Fruit fly (Drosophila melanogaster) whole organism, embryonic: Measurements from ENCODE around the gene kis.

Source experiments
- Ada2b ChIP-seq: fragments of 200-800 bp; sonication (Bioruptor generic); IDR thresholded peaks from 2 replicates; pipeline ENCODE4 v1.3.6; 2022; ENCODE audit warnings: missing biosample characterization, missing genetic modification characterization
- Awh ChIP-seq: fragments of 200-800 bp; sonication (Bioruptor generic); IDR thresholded peaks from 2 replicates; pipeline ENCODE4, ENCODE4 v1.3.6; 2022; ENCODE audit warnings: missing biosample characterization, missing genetic modification characterization
- CG10431 ChIP-seq: fragments of 200-800 bp; sonication (Bioruptor generic); optimal IDR thresholded peaks from 3 replicates; lab custom pipeline; 2018; ENCODE audit warnings: missing biosample characterization, mild to moderate bottlenecking, missing genetic modification characterization
- CG11695 ChIP-seq: fragments of 200-800 bp; sonication (Bioruptor generic); IDR thresholded peaks from 3 replicates; pipeline ENCODE4 v1.3.6; 2022; ENCODE audit warnings: missing biosample characterization, missing genetic modification characterization
- CG13287 ChIP-seq: fragments of 200-800 bp; sonication (Bioruptor generic); IDR thresholded peaks from 2 replicates; pipeline ENCODE4 v1.3.6; 2022; ENCODE audit warnings: missing biosample characterization, missing genetic modification characterization; ENCODE audit not compliant: partially characterized antibody
- CG15011 ChIP-seq: fragments of 200-800 bp; sonication (Bioruptor generic); optimal IDR thresholded peaks from 3 replicates; lab custom pipeline; 2018; ENCODE audit warnings: missing biosample characterization, mild to moderate bottlenecking, missing genetic modification characterization
- CG15696 ChIP-seq: fragments of 200-800 bp; sonication (Bioruptor generic); optimal IDR thresholded peaks from 2 replicates; lab custom pipeline; 2019; ENCODE audit warnings: missing biosample characterization, mild to moderate bottlenecking, missing genetic modification characterization, moderate library complexity
- CG16863 ChIP-seq: fragments of 200-800 bp; sonication (Bioruptor generic); optimal IDR thresholded peaks from 3 replicates; lab custom pipeline; 2016; ENCODE audit warnings: missing biosample characterization, missing genetic modification characterization
- CG17186 ChIP-seq: fragments of 200-800 bp; sonication (Bioruptor generic); optimal IDR thresholded peaks from 3 replicates; lab custom pipeline; 2017; ENCODE audit warnings: missing biosample characterization, missing genetic modification reagents, missing genetic modification characterization
- CG17385 ChIP-seq: fragments of 200-800 bp; sonication (Bioruptor generic); optimal IDR thresholded peaks from 3 replicates; lab custom pipeline; 2018; ENCODE audit warnings: missing biosample characterization, mild to moderate bottlenecking, missing genetic modification characterization
- CG2129 ChIP-seq: fragments of 200-800 bp; sonication (Bioruptor generic); IDR thresholded peaks from 2 replicates; pipeline ENCODE4 v1.3.6; 2022; ENCODE audit warnings: missing biosample characterization, missing genetic modification characterization; ENCODE audit not compliant: partially characterized antibody
- CG34224 ChIP-seq: fragments of 200-800 bp; sonication (Bioruptor generic); IDR thresholded peaks from 3 replicates; pipeline ENCODE4 v1.3.6; 2022; ENCODE audit warnings: missing biosample characterization, missing genetic modification characterization; ENCODE audit not compliant: partially characterized antibody
- CG3838 ChIP-seq: fragments of 200-800 bp; sonication (Bioruptor generic); optimal IDR thresholded peaks from 3 replicates; lab custom pipeline; 2016; ENCODE audit warnings: missing biosample characterization, missing genetic modification characterization
- CG3995 ChIP-seq: fragments of 200-800 bp; sonication (Bioruptor generic); optimal IDR thresholded peaks from 3 replicates; lab custom pipeline; 2016; ENCODE audit warnings: missing biosample characterization, missing genetic modification characterization
- CG4282 ChIP-seq: fragments of 200-800 bp; sonication (Bioruptor generic); optimal IDR thresholded peaks from 2 replicates; lab custom pipeline; 2016; ENCODE audit warnings: missing biosample characterization, missing genetic modification characterization
- CG4360 ChIP-seq: fragments of 200-800 bp; sonication (Bioruptor generic); IDR thresholded peaks from 2 replicates; pipeline ENCODE4 v1.3.6; 2022; ENCODE audit warnings: missing biosample characterization, missing genetic modification characterization
- CG4404 ChIP-seq: fragments of 200-800 bp; sonication (Bioruptor generic); IDR thresholded peaks from 2 replicates; pipeline ENCODE4 v1.3.6; 2022; ENCODE audit warnings: missing biosample characterization, missing genetic modification characterization
- CG5245 ChIP-seq: fragments of 200-800 bp; sonication (Bioruptor generic); optimal IDR thresholded peaks from 3 replicates; lab custom pipeline; 2016; ENCODE audit warnings: missing biosample characterization, missing genetic modification characterization
- CG7839 ChIP-seq: fragments of 200-800 bp; sonication (Bioruptor generic); optimal IDR thresholded peaks from 3 replicates; lab custom pipeline; 2018; ENCODE audit warnings: missing biosample characterization, mild to moderate bottlenecking, missing genetic modification characterization, moderate library complexity
- CG8281 ChIP-seq: fragments of 200-800 bp; sonication (Bioruptor generic); optimal IDR thresholded peaks from 2 replicates; lab custom pipeline; 2018; ENCODE audit warnings: missing biosample characterization, mild to moderate bottlenecking, missing genetic modification characterization, moderate library complexity
- CG9609 ChIP-seq: fragments of 200-800 bp; sonication (Bioruptor generic); optimal IDR thresholded peaks from 3 replicates; lab custom pipeline; 2016; ENCODE audit warnings: missing biosample characterization, missing genetic modification characterization
- CG9817 ChIP-seq: fragments of 200-800 bp; sonication (Bioruptor generic); optimal IDR thresholded peaks from 2 replicates; lab custom pipeline; 2018; ENCODE audit warnings: missing biosample characterization, mild to moderate bottlenecking, missing genetic modification characterization, moderate library complexity
- CHES-1-like ChIP-seq: fragments of 200-800 bp; sonication (Bioruptor generic); optimal IDR thresholded peaks from 2 replicates; lab custom pipeline; 2016; ENCODE audit warnings: missing biosample characterization, missing genetic modification characterization
- D ChIP-seq, 2 experiments: fragments of 200-800 bp in 1 of 2; fragments of >200 bp in 1 of 2; sonication (Bioruptor generic) in 1 of 2; optimal IDR thresholded peaks; 2 replicates in 1 of 2; 3 replicates in 1 of 2; lab custom pipeline; 2017; ENCODE audit warnings: mild to moderate bottlenecking in 1 of 2, missing biosample characterization in 1 of 2, missing genetic modification characterization in 1 of 2, missing genetic modification reagents in 1 of 2
- Dip2 ChIP-seq: fragments of 200-800 bp; sonication (Bioruptor generic); IDR thresholded peaks from 2 replicates; pipeline ENCODE4 v1.3.6; 2022; ENCODE audit warnings: missing biosample characterization, missing genetic modification characterization
- HHEX ChIP-seq: fragments of 200-800 bp; sonication (Bioruptor generic); optimal IDR thresholded peaks from 3 replicates; lab custom pipeline; 2017; ENCODE audit warnings: missing biosample characterization, mild to moderate bottlenecking, missing genetic modification characterization, missing genetic modification reagents
- NFAT ChIP-seq: fragments of 200-800 bp; sonication (Bioruptor generic); IDR thresholded peaks from 2 replicates; pipeline ENCODE4 v1.3.6; 2022; ENCODE audit warnings: missing biosample characterization, missing genetic modification characterization
- Oli ChIP-seq: fragments of 200-800 bp; sonication (Bioruptor generic); optimal IDR thresholded peaks from 2 replicates; lab custom pipeline; 2018; ENCODE audit warnings: missing biosample characterization, mild to moderate bottlenecking, missing genetic modification characterization, moderate library complexity
- Sry-β ChIP-seq: fragments of 200-800 bp; sonication (Bioruptor generic); optimal IDR thresholded peaks from 2 replicates; lab custom pipeline; 2018; ENCODE audit warnings: missing biosample characterization, mild to moderate bottlenecking, missing genetic modification characterization, moderate library complexity
- Tbp ChIP-seq: fragments of >200 bp; optimal IDR thresholded peaks from 2 replicates; lab custom pipeline; 2018; ENCODE audit warnings: missing biosample characterization, missing genetic modification characterization
- Usf ChIP-seq: fragments of 200-800 bp; sonication (Bioruptor generic); optimal IDR thresholded peaks from 2 replicates; lab custom pipeline; 2017; ENCODE audit warnings: missing genotype, missing biosample characterization, missing genetic modification characterization
- al ChIP-seq: fragments of 200-800 bp; sonication (Bioruptor generic); IDR thresholded peaks from 2 replicates; pipeline ENCODE4 v1.3.6; 2022; ENCODE audit warnings: missing biosample characterization, missing genetic modification characterization
- bigmax ChIP-seq: fragments of 200-800 bp; sonication (Bioruptor generic); optimal IDR thresholded peaks from 2 replicates; lab custom pipeline; 2018; ENCODE audit warnings: missing biosample characterization, mild to moderate bottlenecking, missing genetic modification characterization
- crc ChIP-seq: fragments of 200-800 bp; sonication (Bioruptor generic); optimal IDR thresholded peaks from 2 replicates; lab custom pipeline; 2016; ENCODE audit warnings: missing biosample characterization, missing genetic modification characterization
- danr ChIP-seq: fragments of 200-800 bp; sonication (Bioruptor generic); IDR thresholded peaks from 2 replicates; pipeline ENCODE4 v1.3.6; 2022; ENCODE audit warnings: missing biosample characterization, missing genetic modification characterization
- dati ChIP-seq: fragments of 200-800 bp; sonication (Bioruptor generic); IDR thresholded peaks from 2 replicates; pipeline ENCODE4 v1.3.6; 2022; ENCODE audit warnings: missing biosample characterization, missing genetic modification characterization
- dimm ChIP-seq: fragments of 200-800 bp; sonication (Bioruptor generic); IDR thresholded peaks from 2 replicates; pipeline ENCODE4 v1.3.6; 2022; ENCODE audit warnings: missing biosample characterization, missing genetic modification characterization
- eve ChIP-seq, 2 experiments: fragments of >200 bp; optimal IDR thresholded peaks; 2 replicates each; lab custom pipeline; 2017; ENCODE audit warnings: missing biosample characterization in 2 of 2, missing genetic modification characterization in 2 of 2
- hbn ChIP-seq: fragments of 200-800 bp; sonication (Bioruptor generic); IDR thresholded peaks from 2 replicates; pipeline ENCODE4 v1.3.6; 2022; ENCODE audit warnings: missing biosample characterization, missing genetic modification characterization; ENCODE audit not compliant: partially characterized antibody
- hth ChIP-seq: fragments of >200 bp; optimal IDR thresholded peaks from 2 replicates; lab custom pipeline; 2017; ENCODE audit warnings: inconsistent platforms
- jumu ChIP-seq: fragments of 200-800 bp; sonication (Bioruptor generic); optimal IDR thresholded peaks from 3 replicates; lab custom pipeline; 2016; ENCODE audit warnings: missing biosample characterization, missing genetic modification characterization
- lbe ChIP-seq: fragments of 200-800 bp; sonication (Bioruptor generic); optimal IDR thresholded peaks from 2 replicates; lab custom pipeline; 2016; ENCODE audit warnings: missing biosample characterization, mild to moderate bottlenecking, missing genetic modification characterization
- maf-S ChIP-seq: fragments of 200-800 bp; sonication (Bioruptor generic); optimal IDR thresholded peaks from 2 replicates; lab custom pipeline; 2016; ENCODE audit warnings: missing biosample characterization, missing genetic modification characterization
- nau ChIP-seq: fragments of 200-800 bp; sonication (Bioruptor generic); optimal IDR thresholded peaks from 3 replicates; lab custom pipeline; 2017; ENCODE audit warnings: missing biosample characterization, mild to moderate bottlenecking, missing genetic modification characterization, missing genetic modification reagents
- pb ChIP-seq: fragments of 200-800 bp; sonication (Bioruptor generic); optimal IDR thresholded peaks from 3 replicates; lab custom pipeline; 2016; ENCODE audit warnings: missing biosample characterization, missing genetic modification characterization
- pfk ChIP-seq: fragments of 200-800 bp; sonication (Bioruptor generic); optimal IDR thresholded peaks from 2 replicates; lab custom pipeline; 2018; ENCODE audit warnings: missing biosample characterization, mild to moderate bottlenecking, missing genetic modification characterization, moderate library complexity
- pzg ChIP-seq: fragments of 200-800 bp; sonication (Bioruptor generic); optimal IDR thresholded peaks from 3 replicates; lab custom pipeline; 2018; ENCODE audit warnings: missing biosample characterization, mild to moderate bottlenecking, missing genetic modification characterization, moderate library complexity
- tap ChIP-seq: fragments of 200-800 bp; optimal IDR thresholded peaks from 3 replicates; lab custom pipeline; 2019; ENCODE audit warnings: missing biosample characterization, mild to moderate bottlenecking, missing genetic modification characterization, moderate library complexity
- tgo ChIP-seq: fragments of 200-800 bp; sonication (Bioruptor generic); IDR thresholded peaks from 3 replicates; pipeline ENCODE4 v1.3.6; 2022; ENCODE audit warnings: missing biosample characterization, missing genetic modification characterization
- wdn ChIP-seq: fragments of 200-800 bp; sonication (Bioruptor generic); IDR thresholded peaks from 2 replicates; pipeline ENCODE4 v1.3.6; 2022; ENCODE audit warnings: missing biosample characterization, missing genetic modification characterization
- zfh1 ChIP-seq: fragments of 200-800 bp; sonication (Bioruptor generic); IDR thresholded peaks from 3 replicates; pipeline ENCODE4 v1.3.6; 2022; ENCODE audit warnings: missing biosample characterization, missing genetic modification characterization

Gene kis

dm6 chr2L:283071-283482 lies 32.5 kb upstream of the kis start, which contains the start of gene CG11601 (continued):
- TF ChIP-seq maf-S (GFP tag; lab: Kevin White, UChicago) (peak; percentile 33), CG4282 (peak; percentile 59), dati (GFP tag; lab: Robert Waterston, UW) (no peak), CG10431 (GFP tag; lab: Kevin White, UChicago) (no peak), CG15011 (GFP tag; lab: Kevin White, UChicago) (no peak), pb (GFP tag; lab: Kevin White, UChicago) (no peak), CG13287 (peak; percentile 63), CG9817 (no peak), CG16863 (peak; percentile 15), D (optimal IDR thresholded peaks at IDR 0.05; lab: Kevin White, UChicago) (no peak), D (GFP tag; optimal IDR thresholded peaks at IDR 0.05; lab: Kevin White, UChicago) (no peak), eve (GFP tag; optimal IDR thresholded peaks at IDR 0.05; lab: Kevin White, UChicago) (no peak), CG3995 (GFP tag; lab: Kevin White, UChicago) (no peak), CG3838 (GFP tag; lab: Kevin White, UChicago) (no peak), CG11695 (0 out of 3 replicates have a peak, but pooled peaks have one; percentile 25), hth (lab: Kevin White, UChicago) (no peak), CHES-1-like (peak; percentile 2), al (GFP tag; lab: Robert Waterston, UW) (no peak), lbe (GFP tag; lab: Kevin White, UChicago) (no peak), tgo (GFP tag; lab: Robert Waterston, UW) (0 out of 3 replicates have a peak, but pooled peaks have one; percentile 14), CG9609 (peak; percentile 52), tap (tag; lab: Kevin White, UChicago) (no peak), CG4360 (GFP tag; lab: Robert Waterston, UW) (no peak), CG17385 (GFP tag; lab: Kevin White, UChicago) (no peak), zfh1 (GFP tag; lab: Robert Waterston, UW) (0 out of 3 replicates have a peak, but pooled peaks have one; percentile 44), CG8281 (tag; lab: Kevin White, UChicago) (no peak), Oli (tag; lab: Kevin White, UChicago) (no peak), CG17186 (GFP tag; lab: Kevin White, UChicago) (no peak), Sry-β (GFP tag; lab: Kevin White, UChicago) (peak; percentile 88), pzg (GFP tag; lab: Kevin White, UChicago) (peak; percentile 71), danr (0 out of 2 replicates have a peak, but pooled peaks have one; percentile 11), nau (GFP tag; lab: Kevin White, UChicago) (no peak), Dip2 (GFP tag; lab: Robert Waterston, UW) (no peak), NFAT (GFP tag; lab: Robert Waterston, UW) (peak; percentile 63), Ada2b (GFP tag; lab: Robert Waterston, UW) (no peak), Tbp (no peak), CG4404 (GFP tag; lab: Robert Waterston, UW) (no peak), crc (GFP tag; lab: Kevin White, UChicago) (no peak), CG7839 (tag; lab: Kevin White, UChicago) (no peak), dimm (no peak), CG15696 (tag; lab: Kevin White, UChicago) (no peak), CG34224 (GFP tag; lab: Robert Waterston, UW) (no peak), wdn (GFP tag; lab: Robert Waterston, UW) (no peak), Usf (no peak), Awh (GFP tag; lab: Robert Waterston, UW) (no peak), bigmax (GFP tag; lab: Kevin White, UChicago) (no peak), jumu (GFP tag; lab: Kevin White, UChicago) (no peak), pfk (GFP tag; lab: Kevin White, UChicago) (no peak), CG2129 (GFP tag; lab: Robert Waterston, UW) (no peak), hbn (peak; percentile 25; the same call in 1 of the 2 replicates), HHEX (peak; percentile 9), CG5245 (GFP tag; lab: Kevin White, UChicago) (no peak)
